Worm (Caenorhabditis elegans): Measurements from ENCODE around the gene Y48E1C.1.

- no peak for TF ChIP-seq fos-1 (tag; optimal IDR thresholded peaks at IDR 0.05)
- TF ChIP-seq lin-15B (tag; optimal IDR thresholded peaks at IDR 0.05) = no peak
- no peak for TF ChIP-seq mdl-1 (tag; optimal IDR thresholded peaks at IDR 0.05)
- TF ChIP-seq Y105C5A.15 (GFP tag; IDR thresholded peaks at IDR 0.05) = no peak
- TF ChIP-seq ama-1 (optimal IDR thresholded peaks at IDR 0.05) = no peak
Observed at ce11 chrII:13383061-13383460, 31.7 kb upstream of the Y48E1C.1 start.
